Worm (Caenorhabditis elegans) whole organism, L1 larva: ENCODE results near the gene sftb-1.
A peak's percentile ranks its signal among the peaks of the same experiment; 100 is the strongest.

Experiments
- ceh-90 ChIP-seq: sonication (generic microtip); optimal IDR thresholded peaks from 2 replicates; lab custom pipeline; 2016; ENCODE audit warnings: missing genetic modification characterization, missing compliant biosample characterization
- ces-1 ChIP-seq: fragments of 150-350 bp; optimal IDR thresholded peaks from 2 replicates; lab custom pipeline; 2014; ENCODE audit warnings: missing biosample characterization, missing genetic modification reagents, missing genetic modification characterization
- efl-1 ChIP-seq, 4 experiments: fragments of 150-350 bp; optimal IDR thresholded peaks in 3 of 4; peaks in 1 of 4; 1 replicate in 1 of 4; 2 replicates in 3 of 4; lab custom pipeline; 2014; ENCODE audit warnings: missing biosample characterization in 2 of 4, missing genetic modification characterization in 2 of 4, missing genetic modification reagents in 2 of 4
- unc-130 ChIP-seq: fragments of 150-350 bp; optimal IDR thresholded peaks from 2 replicates; lab custom pipeline; 2017; ENCODE audit warnings: missing biosample characterization, missing genetic modification characterization, inconsistent platforms

- TF ChIP-seq ceh-90 (tag; lab: Kevin White, UChicago) (no peak), efl-1 (optimal IDR thresholded peaks at IDR 0.05; lab: Kevin White, UChicago) (no peak), efl-1 (GFP tag; optimal IDR thresholded peaks at IDR 0.05 in 1 of 2; lab: Kevin White, UChicago) (peak in 1 of 2 experiments; percentile 92), ces-1 (GFP tag; lab: Kevin White, UChicago) (no peak), unc-130 (no peak)
Measured at ce11 chrIII:4278203-4278602, 9.1 kb upstream of the sftb-1 start.
